Worm (Caenorhabditis elegans): ENCODE data around the gene srw-97.
A peak's percentile ranks its signal among the peaks of the same experiment; 100 is the strongest.

Gene srw-97

ce11 chrII:1682218-1682617, 13.4 kb upstream of the srw-97 start, which contains the start of gene fbxb-26:
fbxb-26 (plus strand) TSS chrII:1682518.
- TF ChIP-seq jun-1 (tag; optimal IDR thresholded peaks at IDR 0.05) (no peak), mdl-1 (tag; optimal IDR thresholded peaks at IDR 0.05) (no peak), nhr-11 (tag; optimal IDR thresholded peaks at IDR 0.05) (no peak), nhr-25 (tag; optimal IDR thresholded peaks at IDR 0.05) (no peak), lsy-12 (tag; optimal IDR thresholded peaks at IDR 0.05) (no peak), unc-62 (GFP tag; optimal IDR thresholded peaks at IDR 0.05) (no peak), nhr-67 (tag; optimal IDR thresholded peaks at IDR 0.05) (no peak), daf-12 (tag; optimal IDR thresholded peaks at IDR 0.05) (no peak)

ce11 chrII:1679081-1679480, 10.3 kb upstream of the srw-97 start, which contains the start of gene irld-36:
irld-36 (plus strand) TSS chrII:1679381.
- TF ChIP-seq nhr-43 (tag; optimal IDR thresholded peaks at IDR 0.05; ENCODE audit: poor library complexity, severe bottlenecking): no peak
- TF ChIP-seq nhr-11 (tag; optimal IDR thresholded peaks at IDR 0.05): no peak
- TF ChIP-seq nhr-67 (tag; optimal IDR thresholded peaks at IDR 0.05): no peak
- no peak for TF ChIP-seq ztf-4 (tag; optimal IDR thresholded peaks at IDR 0.05)
- no peak for TF ChIP-seq ZK546.5 (tag; optimal IDR thresholded peaks at IDR 0.05)
- TF ChIP-seq fkh-10 (GFP tag; optimal IDR thresholded peaks at IDR 0.05): no peak
- no peak for TF ChIP-seq egl-27 (tag; optimal IDR thresholded peaks at IDR 0.05)
- no peak for TF ChIP-seq nhr-77 (tag; optimal IDR thresholded peaks at IDR 0.05)
- TF ChIP-seq mml-1 (tag; optimal IDR thresholded peaks at IDR 0.05): no peak
- TF ChIP-seq ceh-82 (tag; optimal IDR thresholded peaks at IDR 0.05): no peak
- no peak for TF ChIP-seq daf-12 (tag; optimal IDR thresholded peaks at IDR 0.05)
- TF ChIP-seq nhr-25 (tag; optimal IDR thresholded peaks at IDR 0.05): no peak
- TF ChIP-seq aly-2 (tag; optimal IDR thresholded peaks at IDR 0.05): no peak
- TF ChIP-seq ceh-16 (tag; optimal IDR thresholded peaks at IDR 0.05): no peak
- TF ChIP-seq nhr-28 (tag; optimal IDR thresholded peaks at IDR 0.05): no peak
- no peak for TF ChIP-seq mdl-1 (tag; optimal IDR thresholded peaks at IDR 0.05)

- TF ChIP-seq jun-1 (tag; optimal IDR thresholded peaks at IDR 0.05) (no peak), nhr-25 (tag; optimal IDR thresholded peaks at IDR 0.05) (no peak), lin-15B (tag; optimal IDR thresholded peaks at IDR 0.05) (no peak), ceh-82 (tag; optimal IDR thresholded peaks at IDR 0.05) (no peak), nhr-12 (tag; optimal IDR thresholded peaks at IDR 0.05) (no peak)
These were observed 7.3 kb upstream of the srw-97 start, which contains the start of gene fbxb-17 for ce11 chrII:1676088-1676487. fbxb-17 (plus strand) TSS chrII:1676388.

ce11 chrII:1672673-1673072, 3.9 kb upstream of the srw-97 start:
- no peak for TF ChIP-seq snpc-4 (tag; optimal IDR thresholded peaks at IDR 0.05)
- TF ChIP-seq unc-39 (tag; optimal IDR thresholded peaks at IDR 0.05): no peak
- no peak for TF ChIP-seq elt-3 (tag; optimal IDR thresholded peaks at IDR 0.05)
- TF ChIP-seq lsy-12 (tag; optimal IDR thresholded peaks at IDR 0.05): no peak
- no peak for TF ChIP-seq lin-39 (tag; optimal IDR thresholded peaks at IDR 0.05)
- TF ChIP-seq fkh-2 (tag; optimal IDR thresholded peaks at IDR 0.05): no peak
- no peak for TF ChIP-seq ceh-28 (tag; optimal IDR thresholded peaks at IDR 0.05)
- TF ChIP-seq egl-5 (tag; optimal IDR thresholded peaks at IDR 0.05): no peak
- no peak for TF ChIP-seq nhr-237 (tag; optimal IDR thresholded peaks at IDR 0.05)
- TF ChIP-seq R02D3.7 (tag; optimal IDR thresholded peaks at IDR 0.05): no peak
- no peak for TF ChIP-seq nfya-1 (tag; optimal IDR thresholded peaks at IDR 0.05; ENCODE audit: insufficient read depth)
- TF ChIP-seq ztf-4 (tag; optimal IDR thresholded peaks at IDR 0.05): no peak
- TF ChIP-seq nhr-28 (tag; optimal IDR thresholded peaks at IDR 0.05): no peak

- TF ChIP-seq nhr-77 (tag; optimal IDR thresholded peaks at IDR 0.05): no peak
- TF ChIP-seq ztf-4 (tag; optimal IDR thresholded peaks at IDR 0.05): no peak
- TF ChIP-seq nhr-11 (tag; optimal IDR thresholded peaks at IDR 0.05): no peak
These were observed 2.2 kb upstream of the srw-97 start for ce11 chrII:1670985-1671384.

ce11 chrII:1670260-1670879, 1.6 kb upstream of the srw-97 start, which contains the start of gene nhx-6:
nhx-6 (plus strand) TSS chrII:1670829.
- no peak for TF ChIP-seq sea-2 (GFP tag; optimal IDR thresholded peaks at IDR 0.05)
- no peak for TF ChIP-seq egl-27 (tag; optimal IDR thresholded peaks at IDR 0.05)
- TF ChIP-seq daf-12 (tag; optimal IDR thresholded peaks at IDR 0.05): no peak
- peak; percentile 66 for TF ChIP-seq elt-2 (tag; optimal IDR thresholded peaks at IDR 0.05)
- TF ChIP-seq ama-1 (optimal IDR thresholded peaks at IDR 0.05): no peak
- TF ChIP-seq pqm-1 (tag; optimal IDR thresholded peaks at IDR 0.05): peak; percentile 5

Measured in whole organism, L3 larva.